Fruit fly (Drosophila melanogaster) whole organism, embryonic: ENCODE measurements around the gene CG31663.

ENCODE experiments used
- Abd-B ChIP-seq: fragments of 200-800 bp; sonication (Bioruptor generic); optimal IDR thresholded peaks from 2 replicates; lab custom pipeline; 2018; ENCODE audit warnings: missing biosample characterization, mild to moderate bottlenecking, missing genetic modification characterization, moderate library complexity
- Blimp-1 ChIP-seq: fragments of 200-800 bp; sonication (Bioruptor generic); optimal IDR thresholded peaks from 3 replicates; lab custom pipeline; 2018; ENCODE audit warnings: missing biosample characterization, missing genetic modification characterization, mild to moderate bottlenecking, moderate library complexity, missing genetic modification reagents
- CG12104 ChIP-seq: fragments of 200-800 bp; sonication (Bioruptor generic); optimal IDR thresholded peaks from 3 replicates; lab custom pipeline; 2016; ENCODE audit warnings: missing biosample characterization, missing genetic modification characterization
- CG12942 ChIP-seq: fragments of 200-800 bp; sonication (Bioruptor generic); optimal IDR thresholded peaks from 3 replicates; lab custom pipeline; 2016; ENCODE audit warnings: missing biosample characterization, missing genetic modification characterization
- CG14965 ChIP-seq: fragments of 200-800 bp; sonication (Bioruptor generic); optimal IDR thresholded peaks from 2 replicates; lab custom pipeline; 2016; ENCODE audit warnings: missing biosample characterization, missing genetic modification characterization, borderline replicate concordance
- CG15011 ChIP-seq: fragments of 200-800 bp; sonication (Bioruptor generic); optimal IDR thresholded peaks from 3 replicates; lab custom pipeline; 2018; ENCODE audit warnings: missing biosample characterization, mild to moderate bottlenecking, missing genetic modification characterization
- CG16815 ChIP-seq: fragments of 200-800 bp; sonication (Bioruptor generic); optimal IDR thresholded peaks from 3 replicates; lab custom pipeline; 2017; ENCODE audit warnings: missing biosample characterization, mild to moderate bottlenecking, missing genetic modification characterization
- CG17186 ChIP-seq: fragments of 200-800 bp; sonication (Bioruptor generic); optimal IDR thresholded peaks from 3 replicates; lab custom pipeline; 2017; ENCODE audit warnings: missing biosample characterization, missing genetic modification reagents, missing genetic modification characterization
- CG18011 ChIP-seq: fragments of 200-800 bp; sonication (Bioruptor generic); optimal IDR thresholded peaks from 2 replicates; lab custom pipeline; 2017; ENCODE audit warnings: missing biosample characterization, missing genetic modification characterization, mild to moderate bottlenecking, moderate library complexity, missing genotype
- CG32772 ChIP-seq: fragments of 200-800 bp; sonication (Bioruptor generic); IDR thresholded peaks from 2 replicates; pipeline ENCODE4 v1.3.6; 2022; ENCODE audit warnings: missing biosample characterization, missing genetic modification characterization
- CG3281 ChIP-seq: fragments of 200-800 bp; sonication (Bioruptor generic); optimal IDR thresholded peaks from 3 replicates; lab custom pipeline; 2017; ENCODE audit warnings: missing biosample characterization, mild to moderate bottlenecking, missing genetic modification characterization
- CG34376 ChIP-seq: fragments of 200-800 bp; sonication (Bioruptor generic); optimal IDR thresholded peaks from 2 replicates; lab custom pipeline; 2018; ENCODE audit warnings: missing biosample characterization, mild to moderate bottlenecking, missing genetic modification characterization
- CG3838 ChIP-seq: fragments of 200-800 bp; sonication (Bioruptor generic); optimal IDR thresholded peaks from 3 replicates; lab custom pipeline; 2016; ENCODE audit warnings: missing biosample characterization, missing genetic modification characterization
- CG3995 ChIP-seq: fragments of 200-800 bp; sonication (Bioruptor generic); optimal IDR thresholded peaks from 3 replicates; lab custom pipeline; 2016; ENCODE audit warnings: missing biosample characterization, missing genetic modification characterization
- CG6654 ChIP-seq: fragments of 200-800 bp; sonication (Bioruptor generic); optimal IDR thresholded peaks from 2 replicates; lab custom pipeline; 2017; ENCODE audit warnings: missing biosample characterization, mild to moderate bottlenecking, missing genetic modification characterization
- CG7357 ChIP-seq: fragments of 200-800 bp; sonication (Bioruptor generic); IDR thresholded peaks from 3 replicates; pipeline ENCODE4 v1.3.6; 2022; ENCODE audit warnings: missing biosample characterization, missing genetic modification characterization
- CrebB ChIP-seq: fragments of 200-800 bp; sonication (Bioruptor generic); optimal IDR thresholded peaks from 3 replicates; lab custom pipeline; 2018; ENCODE audit warnings: missing biosample characterization, mild to moderate bottlenecking, missing genetic modification characterization
- Dek ChIP-seq: fragments of 200-800 bp; sonication (Bioruptor generic); optimal IDR thresholded peaks from 3 replicates; lab custom pipeline; 2019; ENCODE audit warnings: missing biosample characterization, mild to moderate bottlenecking, missing genetic modification characterization, moderate library complexity
- Eip74EF ChIP-seq, 2 experiments: fragments of 200-800 bp in 1 of 2; fragments of >200 bp in 1 of 2; sonication (Bioruptor generic) in 1 of 2; optimal IDR thresholded peaks; 2 replicates each; lab custom pipeline; 2017 to 2019; ENCODE audit warnings: missing biosample characterization in 2 of 2, missing genetic modification characterization in 2 of 2, mild to moderate bottlenecking in 1 of 2, moderate library complexity in 1 of 2
- Fer3 ChIP-seq: fragments of 200-800 bp; sonication (Bioruptor generic); optimal IDR thresholded peaks from 2 replicates; lab custom pipeline; 2018; ENCODE audit warnings: missing biosample characterization, mild to moderate bottlenecking, missing genetic modification characterization, moderate library complexity
- HLH4C ChIP-seq: fragments of 200-800 bp; sonication (Bioruptor generic); IDR thresholded peaks from 3 replicates; pipeline ENCODE4 v1.3.6; 2022; ENCODE audit warnings: missing biosample characterization, missing genetic modification characterization; ENCODE audit not compliant: partially characterized antibody
- HmgD ChIP-seq: fragments of 200-800 bp; sonication (Bioruptor generic); optimal IDR thresholded peaks from 3 replicates; lab custom pipeline; 2016; ENCODE audit warnings: missing biosample characterization, missing genetic modification characterization
- Hr39 ChIP-seq: fragments of >200 bp; optimal IDR thresholded peaks from 2 replicates; lab custom pipeline; 2017
- Hr51 ChIP-seq, 2 experiments: fragments of 200-800 bp; sonication (Bioruptor generic); optimal IDR thresholded peaks; 2 replicates in 1 of 2; 3 replicates in 1 of 2; lab custom pipeline; 2016 to 2018; ENCODE audit warnings: missing biosample characterization in 2 of 2, missing genetic modification characterization in 2 of 2, mild to moderate bottlenecking in 1 of 2, moderate library complexity in 1 of 2
- Hsf ChIP-seq: fragments of 200-800 bp; sonication (Bioruptor generic); optimal IDR thresholded peaks from 3 replicates; lab custom pipeline; 2016; ENCODE audit warnings: missing biosample characterization, missing genetic modification characterization
- MTF-1 ChIP-seq: fragments of 200-800 bp; sonication (Bioruptor generic); optimal IDR thresholded peaks from 2 replicates; lab custom pipeline; 2018; ENCODE audit warnings: missing biosample characterization, mild to moderate bottlenecking, missing genetic modification characterization, borderline replicate concordance
- Oaz ChIP-seq: fragments of 200-800 bp; sonication (Bioruptor generic); IDR thresholded peaks from 2 replicates; pipeline ENCODE4 v1.3.6; 2022; ENCODE audit warnings: missing biosample characterization, missing genetic modification characterization
- Sry-δ ChIP-seq: fragments of 200-800 bp; sonication (Bioruptor generic); optimal IDR thresholded peaks from 2 replicates; lab custom pipeline; 2016; ENCODE audit warnings: missing biosample characterization, missing genetic modification characterization
- abd-A ChIP-seq: fragments of 200-800 bp; sonication (Bioruptor generic); optimal IDR thresholded peaks from 3 replicates; lab custom pipeline; 2019; ENCODE audit warnings: missing biosample characterization, mild to moderate bottlenecking, missing genetic modification characterization, moderate library complexity
- ac ChIP-seq: fragments of 200-800 bp; sonication (Bioruptor generic); optimal IDR thresholded peaks from 3 replicates; lab custom pipeline; 2017; ENCODE audit warnings: missing biosample characterization, mild to moderate bottlenecking, missing genetic modification characterization
- al ChIP-seq: fragments of 200-800 bp; sonication (Bioruptor generic); IDR thresholded peaks from 2 replicates; pipeline ENCODE4 v1.3.6; 2022; ENCODE audit warnings: missing biosample characterization, missing genetic modification characterization
- cas ChIP-seq: fragments of 200-800 bp; sonication (Bioruptor generic); IDR thresholded peaks from 2 replicates; pipeline ENCODE4 v1.3.6; 2022; ENCODE audit warnings: missing biosample characterization, missing genetic modification characterization
- caup ChIP-seq: fragments of 200-800 bp; sonication (Bioruptor generic); optimal IDR thresholded peaks from 3 replicates; lab custom pipeline; 2017; ENCODE audit warnings: missing biosample characterization, mild to moderate bottlenecking, missing genetic modification characterization, moderate library complexity; ENCODE audit not compliant: severe bottlenecking
- chif ChIP-seq, 2 experiments: fragments of 200-800 bp; sonication (Bioruptor generic); optimal IDR thresholded peaks; 3 replicates each; lab custom pipeline; 2016; ENCODE audit warnings: missing biosample characterization in 2 of 2, missing genetic modification characterization in 2 of 2
- crol ChIP-seq: fragments of 200-800 bp; sonication (Bioruptor generic); IDR thresholded peaks from 2 replicates; pipeline ENCODE4 v1.3.6; 2022; ENCODE audit warnings: missing biosample characterization, missing genetic modification characterization
- dmrt11E ChIP-seq: fragments of 200-800 bp; sonication (Bioruptor generic); optimal IDR thresholded peaks from 3 replicates; lab custom pipeline; 2018; ENCODE audit warnings: missing biosample characterization, mild to moderate bottlenecking, missing genetic modification characterization, moderate library complexity
- gce ChIP-seq: fragments of 200-800 bp; sonication (Bioruptor generic); IDR thresholded peaks from 3 replicates; pipeline ENCODE4 v1.3.6; 2022; ENCODE audit warnings: missing biosample characterization, missing genetic modification characterization
- hbn ChIP-seq: fragments of 200-800 bp; sonication (Bioruptor generic); IDR thresholded peaks from 2 replicates; pipeline ENCODE4 v1.3.6; 2022; ENCODE audit warnings: missing biosample characterization, missing genetic modification characterization; ENCODE audit not compliant: partially characterized antibody
- her ChIP-seq: fragments of 200-800 bp; sonication (Bioruptor generic); optimal IDR thresholded peaks from 2 replicates; lab custom pipeline; 2016; ENCODE audit warnings: missing biosample characterization, missing genetic modification characterization
- hth ChIP-seq: fragments of >200 bp; optimal IDR thresholded peaks from 2 replicates; lab custom pipeline; 2017; ENCODE audit warnings: inconsistent platforms
- kah ChIP-seq: fragments of 200-800 bp; sonication (Bioruptor generic); optimal IDR thresholded peaks from 2 replicates; lab custom pipeline; 2018; ENCODE audit warnings: missing biosample characterization, mild to moderate bottlenecking, missing genetic modification characterization
- maf-S ChIP-seq: fragments of 200-800 bp; sonication (Bioruptor generic); optimal IDR thresholded peaks from 2 replicates; lab custom pipeline; 2016; ENCODE audit warnings: missing biosample characterization, missing genetic modification characterization
- otp ChIP-seq: fragments of 200-800 bp; sonication (Bioruptor generic); IDR thresholded peaks from 3 replicates; pipeline ENCODE4, ENCODE4 v1.3.6; 2022; ENCODE audit warnings: missing biosample characterization, missing genetic modification characterization
- pita ChIP-seq: fragments of 200-800 bp; sonication (Bioruptor generic); optimal IDR thresholded peaks from 2 replicates; lab custom pipeline; 2017; ENCODE audit warnings: missing biosample characterization, mild to moderate bottlenecking, missing genetic modification characterization
- sisA ChIP-seq: fragments of 200-800 bp; sonication (Bioruptor generic); IDR thresholded peaks from 2 replicates; pipeline ENCODE4 v1.3.6; 2022; ENCODE audit warnings: missing biosample characterization, missing genetic modification characterization
- slbo ChIP-seq: fragments of 200-800 bp; sonication (Bioruptor generic); IDR thresholded peaks from 2 replicates; pipeline ENCODE4 v1.3.6; 2022; ENCODE audit warnings: missing biosample characterization, missing genetic modification characterization
- ssp ChIP-seq: fragments of 200-800 bp; sonication (Bioruptor generic); IDR thresholded peaks from 2 replicates; pipeline ENCODE4 v1.3.6; 2022; ENCODE audit warnings: missing biosample characterization, missing genetic modification characterization
- vfl ChIP-seq: fragments of 200-800 bp; sonication (Bioruptor generic); optimal IDR thresholded peaks from 2 replicates; lab custom pipeline; 2016; ENCODE audit warnings: missing biosample characterization, missing genetic modification characterization
- wdn ChIP-seq: fragments of 200-800 bp; sonication (Bioruptor generic); IDR thresholded peaks from 2 replicates; pipeline ENCODE4 v1.3.6; 2022; ENCODE audit warnings: missing biosample characterization, missing genetic modification characterization
- wek ChIP-seq: fragments of 200-800 bp; sonication (Bioruptor generic); optimal IDR thresholded peaks from 3 replicates; lab custom pipeline; 2018; ENCODE audit warnings: missing biosample characterization, mild to moderate bottlenecking, missing genetic modification characterization, moderate library complexity

Gene CG31663

DNA sequence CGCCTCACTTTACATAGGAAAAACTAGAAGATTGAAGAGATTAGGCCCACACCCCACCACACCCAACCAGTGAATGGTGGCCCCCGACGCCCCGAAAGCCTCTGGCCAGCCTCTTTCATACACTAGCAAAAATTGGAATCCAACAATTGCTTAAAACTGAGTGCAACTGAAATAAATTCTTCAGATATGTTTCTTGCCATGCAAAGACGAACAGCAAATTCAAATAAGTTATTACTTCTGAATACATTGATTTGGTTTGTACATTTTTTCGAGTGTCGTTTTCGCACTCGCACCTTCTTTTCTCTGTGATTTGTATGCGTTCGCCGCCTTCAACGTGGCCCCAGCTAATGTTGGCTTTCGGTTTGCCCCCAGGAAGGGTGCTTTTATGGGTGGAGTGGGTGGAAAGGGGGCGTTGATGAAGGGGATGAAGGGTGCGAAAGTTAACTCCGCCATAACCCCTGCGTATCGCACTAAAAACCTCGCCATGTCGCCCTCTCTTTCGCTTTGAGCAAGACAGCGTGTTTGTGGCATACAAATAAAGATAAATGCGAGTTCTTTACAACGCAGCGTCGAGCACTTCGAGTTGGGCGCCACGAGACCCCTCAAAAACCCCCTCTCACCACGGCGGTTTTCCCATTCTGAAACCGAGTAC lies 43.4 kb downstream of the CG31663 start (continued):
- TF ChIP-seq CG7357 (GFP tag; lab: Robert Waterston, UW) (0 out of 3 replicates have a peak, but pooled peaks have one; percentile 9), CG34376 (no peak), CG32772 (GFP tag; lab: Robert Waterston, UW) (no peak), hbn (GFP tag; lab: Robert Waterston, UW) (no peak), pita (GFP tag; lab: Kevin White, UChicago) (no peak), CG12104 (no peak), slbo (GFP tag; lab: Robert Waterston, UW) (peak; percentile 53), CG18011 (GFP tag; lab: Kevin White, UChicago) (no peak), Oaz (GFP tag; lab: Robert Waterston, UW) (no peak), caup (peak; percentile 46), Hsf (peak; percentile 4), otp (GFP tag; lab: Robert Waterston, UW) (no peak), her (peak; percentile 27), ac (no peak), CG14965 (GFP tag; lab: Kevin White, UChicago) (no peak), ssp (GFP tag; lab: Robert Waterston, UW) (no peak), dmrt11E (tag; lab: Kevin White, UChicago) (no peak), CG16815 (no peak), CG3838 (no peak), kah (no peak), Abd-B (peak; percentile 23), HLH4C (no peak), abd-A (tag; lab: Kevin White, UChicago) (peak; percentile 61), gce (no peak), MTF-1 (no peak), Dek (tag; lab: Kevin White, UChicago) (peak; percentile 45), vfl (no peak), maf-S (GFP tag; lab: Kevin White, UChicago) (no peak), chif (GFP tag; optimal IDR thresholded peaks at IDR 0.05; lab: Kevin White, UChicago) (no peak), cas (GFP tag; lab: Robert Waterston, UW) (no peak), CG3281 (GFP tag; lab: Kevin White, UChicago) (peak; percentile 62), wek (GFP tag; lab: Kevin White, UChicago) (no peak), Sry-δ (no peak), CG15011 (peak; percentile 0), wdn (0 out of 2 replicates have a peak, but pooled peaks have one; percentile 28), CG3995 (GFP tag; lab: Kevin White, UChicago) (no peak), Blimp-1 (no peak), hth (no peak), sisA (peak; percentile 59), CG17186 (GFP tag; lab: Kevin White, UChicago) (no peak), CG12942 (no peak), Fer3 (tag; lab: Kevin White, UChicago) (peak; percentile 22), crol (GFP tag; lab: Robert Waterston, UW) (no peak), CrebB (tag; lab: Kevin White, UChicago) (no peak), al (no peak), Hr39 (no peak), Hr51 (GFP tag; optimal IDR thresholded peaks at IDR 0.05; lab: Kevin White, UChicago) (peak in 1 of 2 experiments; percentile 41), CG6654 (GFP tag; lab: Kevin White, UChicago) (no peak), Eip74EF (GFP tag; optimal IDR thresholded peaks at IDR 0.05; lab: Kevin White, UChicago) (no peak), HmgD (GFP tag; lab: Kevin White, UChicago) (no peak)
